Worm (Caenorhabditis elegans) whole organism, young adult: ENCODE data around the gene F48A11.4.

Experiments
- C06A6.2 ChIP-seq: fragments of 200-800 bp; sonication (Bioruptor generic); conservative IDR thresholded peaks from 2 replicates; pipeline ENCODE4 v1.3.6; 2022; ENCODE audit warnings: missing genetic modification characterization, missing compliant biosample characterization
- D2030.7 ChIP-seq: fragments of 200-800 bp; sonication (Bioruptor generic); IDR thresholded peaks from 2 replicates; pipeline ENCODE4 v1.3.6; 2022; ENCODE audit warnings: missing genetic modification reagents, missing genetic modification characterization, missing compliant biosample characterization
- F22D6.2 ChIP-seq: sonication (generic microtip); optimal IDR thresholded peaks from 2 replicates; lab custom pipeline; 2016; ENCODE audit warnings: mild to moderate bottlenecking, missing genetic modification characterization, missing compliant biosample characterization
- F33H1.4 ChIP-seq: fragments of 200-800 bp; sonication (Bioruptor generic); IDR thresholded peaks from 2 replicates; pipeline ENCODE4 v1.3.6; 2022; ENCODE audit warnings: missing genetic modification reagents, missing genetic modification characterization, missing compliant biosample characterization
- T26A5.8 ChIP-seq: sonication (generic microtip); optimal IDR thresholded peaks from 2 replicates; lab custom pipeline; 2016; ENCODE audit warnings: missing genetic modification characterization, missing compliant biosample characterization
- Y53F4B.3 ChIP-seq: fragments of 200-800 bp; sonication (Bioruptor generic); IDR thresholded peaks from 2 replicates; pipeline ENCODE4 v1.3.6; 2022; ENCODE audit warnings: missing genetic modification reagents, missing genetic modification characterization, missing compliant biosample characterization
- Y95B8A.8 ChIP-seq: fragments of 200-800 bp; sonication (Bioruptor generic); IDR thresholded peaks from 2 replicates; pipeline ENCODE4 v1.3.6; 2022; ENCODE audit warnings: missing genetic modification reagents, missing genetic modification characterization, missing compliant biosample characterization
- ama-1 ChIP-seq, 3 experiments: fragments of 150-350 bp in 1 of 3; sonication (generic microtip) in 2 of 3; optimal IDR thresholded peaks; 2 replicates each; lab custom pipeline; 2014 to 2018; ENCODE audit warnings: missing biosample characterization in 2 of 3, missing genetic modification characterization in 2 of 3, missing genetic modification reagents in 2 of 3
- bed-1 ChIP-seq: fragments of 200-800 bp; sonication (Bioruptor generic); IDR thresholded peaks from 2 replicates; pipeline ENCODE4 v1.3.6; 2022; ENCODE audit warnings: missing genetic modification reagents, missing genetic modification characterization, missing compliant biosample characterization
- bed-2 ChIP-seq: fragments of 200-800 bp; sonication (Bioruptor generic); IDR thresholded peaks from 2 replicates; pipeline ENCODE4 v1.3.6; 2022; ENCODE audit warnings: missing genetic modification reagents, missing genetic modification characterization, missing compliant biosample characterization
- ceh-58 ChIP-seq: fragments of 200-800 bp; sonication (Bioruptor generic); IDR thresholded peaks from 2 replicates; pipeline ENCODE4 v1.3.6; 2022; ENCODE audit warnings: missing genetic modification characterization, missing compliant biosample characterization
- ceh-79 ChIP-seq: sonication (generic microtip); optimal IDR thresholded peaks from 2 replicates; lab custom pipeline; 2017; ENCODE audit warnings: mild to moderate bottlenecking, missing genetic modification characterization, missing compliant biosample characterization
- ceh-91 ChIP-seq: fragments of 200-800 bp; sonication (Bioruptor generic); IDR thresholded peaks from 2 replicates; pipeline ENCODE4 v1.3.6; 2022; ENCODE audit warnings: missing genetic modification reagents, missing genetic modification characterization, missing compliant biosample characterization
- dpl-1 ChIP-seq: fragments of 150-350 bp; optimal IDR thresholded peaks from 2 replicates; lab custom pipeline; 2014; ENCODE audit warnings: missing biosample characterization, missing genetic modification reagents, missing genetic modification characterization
- egl-44 ChIP-seq: fragments of 200-800 bp; sonication (Bioruptor generic); IDR thresholded peaks from 2 replicates; pipeline ENCODE4 v1.3.6; 2022; ENCODE audit warnings: missing genetic modification reagents, missing genetic modification characterization, missing compliant biosample characterization
- ets-4 ChIP-seq: fragments of 200-800 bp; sonication (Bioruptor generic); optimal IDR thresholded peaks from 2 replicates; lab custom pipeline; 2018; ENCODE audit warnings: mild to moderate bottlenecking, missing genetic modification characterization, missing compliant biosample characterization
- hlh-26 ChIP-seq: fragments of 200-800 bp; sonication (Bioruptor generic); conservative IDR thresholded peaks from 2 replicates; pipeline ENCODE4 v1.3.6; 2022; ENCODE audit warnings: missing genetic modification reagents, missing genetic modification characterization, missing compliant biosample characterization
- hsf-1 ChIP-seq: fragments of 200-800 bp; sonication (Bioruptor generic); IDR thresholded peaks from 2 replicates; pipeline ENCODE4 v1.3.6; 2022; ENCODE audit warnings: missing genetic modification reagents, missing genetic modification characterization, missing compliant biosample characterization
- lag-1 ChIP-seq: fragments of 200-800 bp; sonication (Bioruptor generic); IDR thresholded peaks from 2 replicates; pipeline ENCODE4 v1.3.6; 2022; ENCODE audit warnings: missing genetic modification reagents, missing genetic modification characterization, missing compliant biosample characterization
- let-526 ChIP-seq: fragments of 200-800 bp; sonication (Bioruptor generic); IDR thresholded peaks from 2 replicates; pipeline ENCODE4 v1.3.6; 2022; ENCODE audit warnings: missing genetic modification reagents, missing genetic modification characterization, missing compliant biosample characterization
- let-607 ChIP-seq, 2 experiments: fragments of 200-800 bp in 1 of 2; sonication (Bioruptor generic) in 1 of 2; sonication (generic microtip) in 1 of 2; optimal IDR thresholded peaks; 2 replicates each; lab custom pipeline; 2016 to 2018; ENCODE audit warnings: mild to moderate bottlenecking in 2 of 2, missing compliant biosample characterization in 2 of 2, missing genetic modification characterization in 2 of 2, moderate library complexity in 2 of 2, missing genotype in 1 of 2
- lin-26 ChIP-seq: fragments of 200-800 bp; sonication (Bioruptor generic); IDR thresholded peaks from 2 replicates; pipeline ENCODE4 v1.3.6; 2022; ENCODE audit warnings: missing genetic modification reagents, missing genetic modification characterization, missing compliant biosample characterization
- lin-35 ChIP-seq, 3 experiments: fragments of 150-350 bp in 2 of 3; sonication (generic microtip) in 1 of 3; optimal IDR thresholded peaks; 2 replicates each; lab custom pipeline; 2014 to 2018; ENCODE audit warnings: missing biosample characterization in 3 of 3, missing genetic modification characterization in 3 of 3, missing genetic modification reagents in 3 of 3
- lir-1 ChIP-seq: fragments of 200-800 bp; sonication (Bioruptor generic); conservative IDR thresholded peaks from 2 replicates; pipeline ENCODE4 v1.3.6; 2022; ENCODE audit warnings: missing genetic modification reagents, missing genetic modification characterization, missing compliant biosample characterization
- madf-10 ChIP-seq: sonication (generic microtip); optimal IDR thresholded peaks from 2 replicates; lab custom pipeline; 2016; ENCODE audit warnings: mild to moderate bottlenecking, missing genetic modification characterization, missing compliant biosample characterization
- madf-6 ChIP-seq: fragments of 200-800 bp; sonication (Bioruptor generic); IDR thresholded peaks from 2 replicates; pipeline ENCODE4 v1.3.6; 2022; ENCODE audit warnings: missing genetic modification reagents, missing genetic modification characterization, missing compliant biosample characterization
- mcd-1 ChIP-seq: fragments of 200-800 bp; sonication (Bioruptor generic); IDR thresholded peaks from 2 replicates; pipeline ENCODE4 v1.3.6; 2022; ENCODE audit warnings: missing genetic modification reagents, missing genetic modification characterization, missing compliant biosample characterization
- mes-4 ChIP-seq: sonication (generic microtip); optimal IDR thresholded peaks from 2 replicates; lab custom pipeline; 2016; ENCODE audit warnings: missing genotype, missing genetic modification characterization, missing compliant biosample characterization
- nfyb-1 ChIP-seq: fragments of 200-800 bp; sonication (Bioruptor generic); IDR thresholded peaks from 2 replicates; pipeline ENCODE4 v1.3.6; 2022; ENCODE audit warnings: missing genetic modification reagents, missing genetic modification characterization, missing compliant biosample characterization
- nhr-120 ChIP-seq: fragments of 200-800 bp; sonication (Bioruptor generic); IDR thresholded peaks from 2 replicates; pipeline ENCODE4 v1.3.6; 2022; ENCODE audit warnings: missing genetic modification characterization, missing compliant biosample characterization
- nhr-80 ChIP-seq: sonication (generic microtip); optimal IDR thresholded peaks from 2 replicates; lab custom pipeline; 2016; ENCODE audit warnings: missing genetic modification characterization, missing compliant biosample characterization
- pbrm-1 ChIP-seq: fragments of 200-800 bp; sonication (Bioruptor generic); IDR thresholded peaks from 2 replicates; pipeline ENCODE4 v1.3.6; 2022; ENCODE audit warnings: missing genetic modification reagents, missing genetic modification characterization, missing compliant biosample characterization
- rcor-1 ChIP-seq: fragments of 200-800 bp; sonication (Bioruptor generic); IDR thresholded peaks from 2 replicates; pipeline ENCODE4 v1.3.6; 2022; ENCODE audit warnings: missing genetic modification reagents, missing genetic modification characterization, missing compliant biosample characterization
- rec-8 ChIP-seq, 2 experiments: sonication (generic microtip); optimal IDR thresholded peaks; 2 replicates each; lab custom pipeline; 2016; ENCODE audit warnings: mild to moderate bottlenecking in 2 of 2, missing genetic modification characterization in 2 of 2, missing genetic modification reagents in 2 of 2, missing genotype in 2 of 2, missing biosample characterization in 1 of 2, missing compliant biosample characterization in 1 of 2, moderate library complexity in 1 of 2
- snpc-4 ChIP-seq, 5 experiments: fragments of 150-350 bp in 1 of 5; sonication (generic microtip) in 4 of 5; optimal IDR thresholded peaks; 2 replicates each; lab custom pipeline; 2014 to 2018; ENCODE audit warnings: missing genetic modification characterization in 5 of 5, missing biosample characterization in 3 of 5, antibody characterized with exemption in 2 of 5, mild to moderate bottlenecking in 2 of 5, missing compliant biosample characterization in 2 of 5, missing genotype in 2 of 5, moderate library complexity in 2 of 5, missing genetic modification reagents in 1 of 5
- tbx-9 ChIP-seq: sonication (generic microtip); optimal IDR thresholded peaks from 2 replicates; lab custom pipeline; 2016; ENCODE audit warnings: borderline replicate concordance, missing genetic modification characterization, inconsistent platforms, missing compliant biosample characterization
- unc-62 ChIP-seq: fragments of 150-350 bp; optimal IDR thresholded peaks from 2 replicates; lab custom pipeline; 2014; ENCODE audit warnings: missing biosample characterization, missing genetic modification reagents, missing genetic modification characterization
- ztf-28 ChIP-seq: fragments of 200-800 bp; sonication (Bioruptor generic); IDR thresholded peaks from 2 replicates; pipeline ENCODE4 v1.3.6; 2022; ENCODE audit warnings: missing genetic modification reagents, missing genetic modification characterization, missing compliant biosample characterization

Gene F48A11.4

DNA sequence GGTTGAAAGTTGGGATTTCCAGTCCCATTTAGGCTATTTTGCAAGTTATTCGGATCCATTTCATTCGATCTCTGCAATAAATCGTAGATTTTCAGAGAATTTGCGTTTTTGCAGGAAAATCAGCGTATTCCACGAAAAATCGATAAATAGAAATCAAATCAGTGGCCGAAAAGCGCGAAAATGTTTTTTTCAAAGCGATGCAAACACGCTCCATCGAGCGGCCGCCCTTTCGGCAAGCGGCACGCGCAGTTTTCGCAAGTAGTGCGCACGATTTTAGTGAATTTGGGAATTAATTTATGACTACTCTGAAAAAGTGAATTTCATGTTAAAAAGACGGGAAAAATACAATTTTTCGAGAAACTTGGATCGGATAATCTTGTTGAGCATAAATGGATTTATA lies 38.7 kb upstream of the F48A11.4 start (continued):
- TF ChIP-seq hlh-26 (GFP tag; lab: Robert Waterston, UW) (no peak), dpl-1 (GFP tag; lab: Kevin White, UChicago) (peak; percentile 79), madf-10 (tag; lab: Kevin White, UChicago) (peak; percentile 80), lag-1 (no peak), D2030.7 (GFP tag; lab: Robert Waterston, UW) (peak; percentile 93), bed-2 (GFP tag; lab: Robert Waterston, UW) (no peak), lin-26 (GFP tag; lab: Robert Waterston, UW) (no peak), mes-4 (no peak), unc-62 (GFP tag; lab: Kevin White, UChicago) (no peak), ceh-91 (GFP tag; lab: Robert Waterston, UW) (peak; percentile 85), lir-1 (GFP tag; lab: Robert Waterston, UW) (peak; percentile 87), ama-1 (optimal IDR thresholded peaks at IDR 0.05; lab: Kevin White, UChicago) (no peak), ama-1 (GFP tag; optimal IDR thresholded peaks at IDR 0.05; lab: Kevin White, UChicago) (peak; percentile 7 to 67), T26A5.8 (no peak), F33H1.4 (GFP tag; lab: Robert Waterston, UW) (peak; percentile 59)

DNA sequence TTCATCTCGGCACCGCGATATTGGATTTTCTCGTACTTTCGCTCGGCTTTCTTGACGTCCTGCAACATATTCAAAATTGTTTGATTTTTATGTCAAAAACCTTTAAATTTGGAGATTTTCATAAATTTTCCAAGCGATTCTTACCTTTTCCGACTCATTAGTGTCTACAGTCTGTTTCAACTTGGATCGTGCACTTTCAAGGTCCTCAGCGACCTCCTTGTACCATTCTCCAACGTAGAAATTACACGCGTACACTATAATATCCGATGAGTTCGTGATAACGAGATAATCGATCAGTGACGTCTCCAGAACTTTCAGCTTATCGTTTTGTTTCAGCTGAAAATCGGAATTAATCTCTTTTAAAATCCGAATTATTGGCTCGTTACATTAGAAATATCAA lies 31.3 kb upstream of the F48A11.4 start:
- TF ChIP-seq ztf-28 (GFP tag; lab: Robert Waterston, UW) (no peak), ceh-58 (GFP tag; lab: Robert Waterston, UW) (no peak), lin-35 (GFP tag; optimal IDR thresholded peaks at IDR 0.05; lab: Kevin White, UChicago) (no peak), madf-6 (GFP tag; lab: Robert Waterston, UW) (no peak), nhr-120 (GFP tag; lab: Robert Waterston, UW) (no peak), tbx-9 (tag; lab: Kevin White, UChicago) (no peak), lag-1 (no peak), ceh-91 (GFP tag; lab: Robert Waterston, UW) (no peak)

- no peak for TF ChIP-seq Y53F4B.3 (GFP tag; lab: Robert Waterston, UW)
- no peak for TF ChIP-seq hsf-1 (GFP tag; lab: Robert Waterston, UW)
- no peak for TF ChIP-seq snpc-4 (GFP tag; optimal IDR thresholded peaks at IDR 0.05; lab: Kevin White, UChicago)
- TF ChIP-seq snpc-4 (tag; optimal IDR thresholded peaks at IDR 0.05; lab: Kevin White, UChicago): no peak
- TF ChIP-seq let-607 (tag; optimal IDR thresholded peaks at IDR 0.05; lab: Kevin White, UChicago): no peak
- no peak for TF ChIP-seq rcor-1
- TF ChIP-seq nhr-80 (tag; lab: Kevin White, UChicago): peak; percentile 72
These were observed 23.6 kb upstream of the F48A11.4 start for ce11 chrII:240043-240442.

- TF ChIP-seq egl-44 (GFP tag; lab: Robert Waterston, UW): no peak
- TF ChIP-seq ama-1 (optimal IDR thresholded peaks at IDR 0.05; lab: Kevin White, UChicago): no peak
- no peak for TF ChIP-seq ama-1 (GFP tag; optimal IDR thresholded peaks at IDR 0.05; lab: Kevin White, UChicago)
- 0 out of 2 replicates have a peak, but pooled peaks have one; percentile 22 for TF ChIP-seq bed-1 (GFP tag; lab: Robert Waterston, UW)
These were observed 21.3 kb upstream of the F48A11.4 start, which contains the start of gene laat-1 for ce11 chrII:237721-238120. Gene laat-1, minus strand, starts transcription at chrII:237821.

DNA sequence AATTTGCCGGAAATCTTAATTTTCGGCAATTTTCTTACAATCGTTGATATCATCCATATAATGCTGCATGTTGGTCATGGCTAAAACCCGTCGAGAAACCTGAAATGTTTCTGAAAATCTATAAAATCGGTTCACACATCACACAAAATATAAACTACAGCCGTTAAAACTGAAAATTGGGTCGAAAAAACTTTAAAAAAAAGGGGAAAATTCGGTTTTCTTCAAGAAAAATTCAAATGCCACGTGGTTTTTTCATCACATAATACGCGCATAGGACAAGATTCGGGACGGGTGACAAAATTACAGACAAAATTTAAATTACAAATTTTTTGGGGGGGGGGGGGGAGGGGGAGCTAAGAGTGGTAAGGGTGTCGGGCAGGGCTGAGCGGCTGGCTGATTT lies 16.2 kb upstream of the F48A11.4 start, which contains the start of gene Y43H11AL.1:
TSS of gene Y43H11AL.1 (minus strand) at position 101 of the 400 bp plus-strand sequence.
- TF ChIP-seq pbrm-1 (GFP tag; lab: Robert Waterston, UW): no peak
- TF ChIP-seq C06A6.2 (GFP tag; lab: Robert Waterston, UW): no peak
- no peak for TF ChIP-seq let-526
- TF ChIP-seq nfyb-1 (GFP tag; lab: Robert Waterston, UW): no peak
- no peak for TF ChIP-seq ets-4
- no peak for TF ChIP-seq ama-1 (optimal IDR thresholded peaks at IDR 0.05; lab: Kevin White, UChicago)
- TF ChIP-seq ama-1 (GFP tag; optimal IDR thresholded peaks at IDR 0.05; lab: Kevin White, UChicago): no peak
- TF ChIP-seq snpc-4 (GFP tag; optimal IDR thresholded peaks at IDR 0.05; lab: Kevin White, UChicago): no peak
- TF ChIP-seq snpc-4 (tag; optimal IDR thresholded peaks at IDR 0.05; lab: Kevin White, UChicago): no peak
- no peak for TF ChIP-seq rec-8 (tag; optimal IDR thresholded peaks at IDR 0.05; lab: Kevin White, UChicago)
- no peak for TF ChIP-seq mcd-1 (GFP tag; lab: Robert Waterston, UW)
- TF ChIP-seq T26A5.8: no peak
- TF ChIP-seq F22D6.2 (tag; lab: Kevin White, UChicago): no peak
- TF ChIP-seq ceh-79 (tag; lab: Kevin White, UChicago): no peak
- no peak for TF ChIP-seq Y95B8A.8 (GFP tag; lab: Robert Waterston, UW)
- TF ChIP-seq, all 124 proteins: peak for 0
